Worm (Caenorhabditis elegans) whole organism, midembryonic: ENCODE measurements around the gene lmd-5.
A peak's percentile ranks its signal among the peaks of the same experiment; 100 is the strongest.

Experiments
- T22C8.4 ChIP-seq: fragments of 200-800 bp; sonication (Bioruptor generic); IDR thresholded peaks from 2 replicates; pipeline ENCODE4 v1.3.6; 2022; ENCODE audit warnings: missing genetic modification characterization, missing compliant biosample characterization
- cog-1 ChIP-seq: sonication (generic microtip); optimal IDR thresholded peaks from 2 replicates; lab custom pipeline; 2016; ENCODE audit warnings: missing genetic modification characterization, missing compliant biosample characterization
- flt-1 ChIP-seq: fragments of 200-800 bp; sonication (Bioruptor generic); IDR thresholded peaks from 2 replicates; pipeline ENCODE4 v1.3.6; 2022; ENCODE audit warnings: missing genetic modification characterization, missing compliant biosample characterization
- klf-2 ChIP-seq: fragments of 200-800 bp; sonication (Bioruptor generic); conservative IDR thresholded peaks from 2 replicates; pipeline ENCODE4 v1.3.6; 2022; ENCODE audit warnings: missing genetic modification reagents, missing genetic modification characterization, missing compliant biosample characterization
- med-1 ChIP-seq: sonication (generic microtip); optimal IDR thresholded peaks from 2 replicates; lab custom pipeline; 2017; ENCODE audit warnings: missing genetic modification characterization, mild to moderate bottlenecking, missing compliant biosample characterization, antibody characterized with exemption, missing genetic modification reagents; ENCODE audit not compliant: insufficient read depth
- ref-1 ChIP-seq: fragments of 200-800 bp; sonication (Bioruptor generic); conservative IDR thresholded peaks from 2 replicates; pipeline ENCODE4 v1.3.6; 2022; ENCODE audit warnings: missing genetic modification reagents, missing genetic modification characterization, missing compliant biosample characterization
- tab-1 ChIP-seq: fragments of 200-800 bp; sonication (Bioruptor generic); IDR thresholded peaks from 2 replicates; pipeline ENCODE4 v1.3.6; 2022; ENCODE audit warnings: missing genetic modification characterization, missing compliant biosample characterization
- ztf-23 ChIP-seq: fragments of 200-800 bp; sonication (Bioruptor generic); IDR thresholded peaks from 2 replicates; pipeline ENCODE4 v1.3.6; 2022; ENCODE audit warnings: missing genetic modification reagents, missing genetic modification characterization, missing compliant biosample characterization
- ztf-29 ChIP-seq: fragments of 200-800 bp; sonication (Bioruptor generic); IDR thresholded peaks from 2 replicates; pipeline ENCODE4 v1.3.6; 2022; ENCODE audit warnings: missing genetic modification reagents, missing genetic modification characterization, missing compliant biosample characterization

Gene lmd-5

DNA sequence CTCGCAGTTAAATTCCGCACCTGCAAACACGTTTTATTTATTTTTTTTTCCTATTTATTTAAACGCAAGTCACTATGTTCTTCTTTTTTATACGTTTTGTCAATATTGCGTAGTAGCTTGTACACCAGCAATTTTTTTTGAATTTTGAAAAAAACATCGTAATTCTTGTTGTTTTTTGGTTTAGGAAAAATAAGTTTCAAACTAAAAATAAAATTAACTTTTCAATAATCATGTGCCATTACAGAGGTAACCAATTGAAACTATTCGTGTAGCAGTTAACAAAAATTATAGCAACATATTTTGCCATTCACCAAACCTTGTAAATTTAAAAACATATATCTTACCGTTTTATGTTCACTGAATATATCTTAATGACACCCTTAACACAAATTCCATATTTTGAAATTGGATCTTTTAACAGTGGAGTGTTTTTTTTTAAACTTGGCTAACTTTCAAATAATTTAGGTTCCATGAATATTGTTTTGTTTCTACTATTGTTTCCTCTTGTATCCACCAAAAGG, at the start of gene lmd-5:
Gene lmd-5, plus strand, starts transcription at position 471 of the 521 bp plus-strand sequence.
- no peak for TF ChIP-seq klf-2 (GFP tag; lab: Robert Waterston, UW)
- TF ChIP-seq ztf-29, result no peak
- no peak for TF ChIP-seq flt-1 (GFP tag; lab: Robert Waterston, UW)
- TF ChIP-seq ref-1 (GFP tag; lab: Robert Waterston, UW), result no peak

DNA sequence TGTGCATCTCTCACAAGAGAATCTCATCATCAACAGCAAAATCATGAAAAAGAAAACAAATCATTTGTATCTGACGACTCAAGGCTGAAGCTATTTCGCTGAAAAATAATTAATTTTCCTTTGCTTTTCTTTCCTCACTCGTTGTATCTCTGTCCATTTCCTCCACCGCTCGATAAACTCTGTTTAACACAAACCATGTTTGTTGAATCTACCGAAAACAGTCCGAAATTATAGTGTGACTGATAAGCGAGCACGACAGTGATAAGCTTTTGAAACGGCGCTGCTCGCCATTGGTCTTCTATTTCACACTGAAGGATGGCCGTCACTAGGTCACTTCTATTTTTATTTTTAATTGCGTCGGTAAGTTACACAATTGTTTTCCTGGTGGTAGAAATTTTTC, 47.8 kb upstream of the lmd-5 start, which contains the start of gene npa-1:
Gene npa-1, plus strand, starts transcription at position 142 of the 400 bp plus-strand sequence.
- no peak for TF ChIP-seq T22C8.4 (GFP tag; lab: Robert Waterston, UW)
- TF ChIP-seq flt-1 (GFP tag; lab: Robert Waterston, UW), result no peak
- TF ChIP-seq klf-2 (GFP tag; lab: Robert Waterston, UW), result no peak
- TF ChIP-seq ref-1 (GFP tag; lab: Robert Waterston, UW), result no peak
- TF ChIP-seq ztf-29, result no peak
- TF ChIP-seq cog-1 (tag; lab: Kevin White, UChicago), result no peak

DNA sequence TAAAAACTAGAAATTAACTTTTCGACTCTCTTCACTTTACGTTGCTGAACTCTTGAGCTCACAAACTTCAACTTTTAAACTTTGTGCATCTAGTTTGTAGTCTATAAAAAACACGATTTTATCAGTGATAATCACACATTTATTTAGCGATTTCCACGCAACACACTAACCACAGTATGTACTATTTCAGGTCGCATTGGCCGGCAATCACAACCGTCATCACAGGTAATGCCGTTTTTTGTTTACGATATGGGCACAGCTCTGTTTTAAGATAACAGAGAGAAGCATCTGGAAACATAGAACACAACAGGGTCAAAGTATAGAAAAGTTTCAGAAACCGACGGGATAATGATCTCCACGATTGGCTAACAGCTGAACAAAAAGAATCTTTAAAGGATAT, 47.3 kb upstream of the lmd-5 start:
- TF ChIP-seq cog-1 (tag; lab: Kevin White, UChicago) (no peak), T22C8.4 (GFP tag; lab: Robert Waterston, UW) (no peak), ztf-29 (no peak), tab-1 (GFP tag; lab: Robert Waterston, UW) (no peak), ztf-23 (GFP tag; lab: Robert Waterston, UW) (no peak), ref-1 (GFP tag; lab: Robert Waterston, UW) (no peak), klf-2 (GFP tag; lab: Robert Waterston, UW) (no peak), med-1 (GFP tag; lab: Kevin White, UChicago) (no peak), flt-1 (GFP tag; lab: Robert Waterston, UW) (no peak)

DNA sequence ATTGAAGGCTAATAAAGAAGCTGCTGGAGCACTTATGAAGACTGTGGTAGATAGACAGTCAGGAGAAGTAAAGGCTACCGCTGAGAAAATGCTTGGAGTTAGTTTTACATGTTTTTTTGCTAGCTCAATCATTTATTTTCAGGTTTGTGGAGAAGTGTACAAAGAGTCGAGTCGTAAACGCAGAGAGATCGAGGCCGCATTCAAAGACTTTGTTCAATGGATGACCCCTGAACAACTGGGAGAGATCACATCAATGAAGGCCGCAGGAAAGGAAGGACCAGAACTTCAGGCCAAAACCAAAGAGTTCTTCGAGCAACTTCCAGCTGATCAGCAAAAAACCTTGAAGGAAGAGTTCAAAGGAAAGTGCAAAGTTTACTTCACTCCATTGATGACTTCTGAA, 44.7 kb upstream of the lmd-5 start:
- TF ChIP-seq tab-1 (GFP tag; lab: Robert Waterston, UW) (no peak), T22C8.4 (GFP tag; lab: Robert Waterston, UW) (no peak), ztf-23 (GFP tag; lab: Robert Waterston, UW) (no peak), med-1 (GFP tag; lab: Kevin White, UChicago) (no peak), ref-1 (GFP tag; lab: Robert Waterston, UW) (no peak), flt-1 (GFP tag; lab: Robert Waterston, UW) (no peak), ztf-29 (no peak), cog-1 (tag; lab: Kevin White, UChicago) (no peak), klf-2 (GFP tag; lab: Robert Waterston, UW) (no peak)

DNA sequence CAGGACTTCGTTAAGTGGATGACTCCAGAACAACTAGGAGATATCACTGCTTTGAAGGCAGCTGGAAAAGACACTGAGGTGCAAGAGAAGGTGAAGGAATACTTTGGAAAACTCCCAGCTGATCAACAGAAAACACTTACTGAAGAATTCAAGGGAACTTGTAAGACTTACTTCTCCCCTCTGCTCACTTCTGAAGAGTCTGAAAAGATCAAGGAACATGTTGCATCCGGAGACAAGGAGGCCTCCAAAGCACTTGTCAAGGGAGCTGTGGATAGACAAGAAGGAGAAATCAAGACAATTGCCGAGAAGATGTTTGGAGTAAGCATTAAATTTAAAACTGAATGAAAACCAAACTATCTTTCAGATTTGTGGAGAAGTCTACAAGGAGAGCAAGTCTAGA, 44.1 kb upstream of the lmd-5 start:
- TF ChIP-seq ref-1 (GFP tag; lab: Robert Waterston, UW) (no peak), ztf-23 (GFP tag; lab: Robert Waterston, UW) (no peak), flt-1 (GFP tag; lab: Robert Waterston, UW) (no peak), klf-2 (GFP tag; lab: Robert Waterston, UW) (no peak), ztf-29 (no peak), med-1 (GFP tag; lab: Kevin White, UChicago) (no peak), cog-1 (tag; lab: Kevin White, UChicago) (no peak)

DNA sequence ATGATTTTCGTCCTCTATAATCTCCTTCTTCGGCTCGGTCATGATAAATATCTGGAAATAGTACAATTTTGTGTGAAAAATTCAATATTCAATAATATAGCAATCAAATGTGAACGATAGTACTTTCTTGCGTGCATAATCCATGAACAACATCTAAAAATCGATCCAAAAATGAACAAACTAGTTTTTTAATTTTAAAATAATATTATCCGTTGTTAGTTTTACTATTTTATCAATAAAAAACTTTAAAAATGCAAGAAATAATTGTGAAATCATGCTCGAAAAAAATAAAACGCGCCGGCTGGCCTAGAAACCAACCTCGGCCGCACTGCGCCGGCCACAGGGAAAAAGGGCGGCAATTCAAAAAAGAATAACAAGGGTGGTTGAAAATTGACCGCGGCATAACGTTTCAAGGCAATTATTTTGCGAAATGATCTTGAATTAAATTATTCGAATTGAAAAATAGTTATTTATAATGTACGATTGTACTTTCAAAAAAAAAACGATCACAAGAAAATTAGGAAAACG, 38.8 kb upstream of the lmd-5 start, which contains the start of gene mys-1:
Gene mys-1, minus strand, starts transcription at position 51 of the 528 bp plus-strand sequence.
- no peak for TF ChIP-seq klf-2 (GFP tag; lab: Robert Waterston, UW)
- TF ChIP-seq ztf-23 (GFP tag; lab: Robert Waterston, UW), result peak; percentile 70

DNA sequence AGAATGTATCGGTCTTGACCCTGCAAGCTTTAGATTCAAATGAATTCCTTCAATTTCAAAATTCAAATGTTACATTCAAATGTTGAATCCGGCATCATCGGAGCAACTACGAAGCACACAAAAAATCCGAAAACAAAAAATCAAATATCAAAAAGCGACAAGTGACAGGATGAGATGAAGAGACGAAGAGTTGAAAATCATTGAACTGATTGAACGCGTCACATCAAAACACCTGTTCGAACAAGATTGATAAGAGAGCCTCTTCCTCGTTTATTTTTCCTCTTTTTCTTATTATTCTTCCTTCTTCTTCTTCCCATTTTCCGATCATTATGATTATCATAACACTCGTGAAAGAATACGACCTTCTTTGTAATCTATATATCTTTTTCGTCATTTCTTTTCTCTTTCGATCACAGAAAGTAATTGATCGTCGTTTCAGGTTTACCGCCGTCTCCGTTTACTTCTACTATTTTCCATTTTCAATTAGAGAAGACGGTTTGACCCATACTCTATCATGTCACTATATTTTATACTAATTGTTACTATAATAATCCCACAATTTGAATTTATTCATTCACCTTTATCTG, 37.8 kb upstream of the lmd-5 start, which contains the start of gene VC5.2:
Gene VC5.2, plus strand, starts transcription at position 439 of the 587 bp plus-strand sequence.
- TF ChIP-seq T22C8.4 (GFP tag; lab: Robert Waterston, UW) (no peak), klf-2 (GFP tag; lab: Robert Waterston, UW) (no peak), med-1 (GFP tag; lab: Kevin White, UChicago) (no peak), tab-1 (GFP tag; lab: Robert Waterston, UW) (no peak)

DNA sequence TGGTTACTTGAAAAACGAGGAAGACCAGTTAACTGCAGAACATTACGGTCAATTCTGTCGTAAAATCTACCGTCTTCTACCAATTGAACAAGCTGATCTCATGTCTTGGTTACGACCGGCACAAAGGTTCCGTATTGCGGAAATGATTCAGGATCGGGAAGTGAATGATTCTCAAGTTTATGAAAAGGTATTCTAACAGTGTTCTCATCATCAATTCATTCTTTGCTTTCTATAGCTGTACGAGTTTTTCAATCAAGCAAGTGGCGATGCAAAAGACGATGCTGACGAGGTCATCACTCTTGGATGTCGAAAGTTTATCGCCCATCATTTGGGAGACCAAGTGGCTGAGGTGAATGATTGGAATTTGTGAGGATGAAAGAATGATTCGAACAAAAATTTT, 36.1 kb upstream of the lmd-5 start:
- TF ChIP-seq ztf-23 (GFP tag; lab: Robert Waterston, UW) (no peak), flt-1 (GFP tag; lab: Robert Waterston, UW) (no peak), klf-2 (GFP tag; lab: Robert Waterston, UW) (no peak), cog-1 (tag; lab: Kevin White, UChicago) (no peak)

DNA sequence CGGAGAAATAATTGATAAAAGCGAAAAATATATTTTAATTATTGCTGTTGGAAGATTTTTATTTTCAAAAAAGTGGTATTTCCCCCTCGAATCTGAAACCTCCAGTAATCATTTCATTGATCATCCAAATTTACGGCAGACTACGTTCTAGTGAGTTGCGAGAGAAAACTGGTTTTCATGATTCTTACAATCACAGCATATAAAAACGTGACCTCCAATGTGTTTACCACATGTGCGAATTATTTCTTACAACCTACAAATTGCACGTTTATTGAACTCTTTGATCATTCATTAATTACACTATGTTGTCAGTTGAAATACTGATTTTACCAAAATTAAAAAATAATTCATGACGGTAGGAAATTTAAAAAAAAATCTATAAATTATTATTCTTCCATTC, 34.2 kb upstream of the lmd-5 start:
- TF ChIP-seq ztf-23 (GFP tag; lab: Robert Waterston, UW) (no peak), ref-1 (GFP tag; lab: Robert Waterston, UW) (no peak), T22C8.4 (GFP tag; lab: Robert Waterston, UW) (no peak), flt-1 (GFP tag; lab: Robert Waterston, UW) (no peak), med-1 (GFP tag; lab: Kevin White, UChicago) (no peak)

DNA sequence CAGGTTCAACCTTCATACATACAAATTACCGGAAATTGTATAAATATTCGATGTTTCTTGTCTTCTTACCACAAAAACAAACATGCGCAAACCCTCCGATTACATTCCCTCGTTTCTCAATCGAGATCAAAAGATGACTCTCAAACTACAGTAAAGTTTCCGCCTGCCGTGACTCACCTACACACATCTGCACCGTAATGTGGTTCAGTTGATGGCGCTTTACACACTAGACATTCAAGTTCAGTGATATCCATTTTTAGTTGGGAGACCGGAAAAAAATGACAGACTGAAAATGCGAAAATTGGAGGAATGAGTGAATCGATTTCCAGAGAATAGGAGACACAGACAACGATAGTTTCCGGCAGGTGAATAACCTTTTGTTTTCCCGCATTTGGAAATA, 32.2 kb upstream of the lmd-5 start, which contains the start of gene nhr-286:
Gene nhr-286, minus strand, starts transcription at position 324 of the 400 bp plus-strand sequence.
- TF ChIP-seq ztf-23 (GFP tag; lab: Robert Waterston, UW) (no peak), cog-1 (tag; lab: Kevin White, UChicago) (no peak), T22C8.4 (GFP tag; lab: Robert Waterston, UW) (no peak), ztf-29 (no peak), tab-1 (GFP tag; lab: Robert Waterston, UW) (no peak), flt-1 (GFP tag; lab: Robert Waterston, UW) (no peak), med-1 (GFP tag; lab: Kevin White, UChicago) (no peak), ref-1 (GFP tag; lab: Robert Waterston, UW) (no peak)
